Fruit fly (Drosophila melanogaster) whole organism, embryonic: ENCODE measurements around the gene CG34461.

Source experiments
- BEAF-32 ChIP-seq: fragments of 200-800 bp; sonication (Bioruptor generic); optimal IDR thresholded peaks from 3 replicates; lab custom pipeline; 2017; ENCODE audit warnings: missing biosample characterization, missing genetic modification characterization, mild to moderate bottlenecking, moderate library complexity, missing genetic modification reagents
- CG10147 ChIP-seq: fragments of 200-800 bp; sonication (Bioruptor generic); optimal IDR thresholded peaks from 2 replicates; lab custom pipeline; 2019; ENCODE audit warnings: missing biosample characterization, mild to moderate bottlenecking, missing genetic modification characterization, moderate library complexity
- CG10209 ChIP-seq: fragments of 200-800 bp; sonication (Bioruptor generic); optimal IDR thresholded peaks from 3 replicates; lab custom pipeline; 2017; ENCODE audit warnings: missing biosample characterization, mild to moderate bottlenecking, missing genetic modification characterization, missing genetic modification reagents
- CG12104 ChIP-seq: fragments of 200-800 bp; sonication (Bioruptor generic); optimal IDR thresholded peaks from 3 replicates; lab custom pipeline; 2016; ENCODE audit warnings: missing biosample characterization, missing genetic modification characterization
- CG12769 ChIP-seq: fragments of 200-800 bp; sonication (Bioruptor generic); optimal IDR thresholded peaks from 2 replicates; lab custom pipeline; 2019; ENCODE audit warnings: missing biosample characterization, mild to moderate bottlenecking, missing genetic modification characterization, moderate library complexity
- CG12942 ChIP-seq: fragments of 200-800 bp; sonication (Bioruptor generic); optimal IDR thresholded peaks from 3 replicates; lab custom pipeline; 2016; ENCODE audit warnings: missing biosample characterization, missing genetic modification characterization
- CG13624 ChIP-seq: fragments of 200-800 bp; sonication (Bioruptor generic); optimal IDR thresholded peaks from 2 replicates; lab custom pipeline; 2016; ENCODE audit warnings: missing biosample characterization, missing genetic modification characterization
- CG14050 ChIP-seq: fragments of 200-800 bp; sonication (Bioruptor generic); IDR thresholded peaks from 3 replicates; pipeline ENCODE4 v1.3.6; 2022; ENCODE audit warnings: missing biosample characterization, missing genetic modification characterization
- CG14441 ChIP-seq: fragments of 200-800 bp; sonication (Bioruptor generic); IDR thresholded peaks from 2 replicates; pipeline ENCODE4 v1.3.6; 2022; ENCODE audit warnings: missing biosample characterization, missing genetic modification characterization
- CG15696 ChIP-seq: fragments of 200-800 bp; sonication (Bioruptor generic); optimal IDR thresholded peaks from 2 replicates; lab custom pipeline; 2019; ENCODE audit warnings: missing biosample characterization, mild to moderate bottlenecking, missing genetic modification characterization, moderate library complexity
- CG16813 ChIP-seq: fragments of 200-800 bp; sonication (Bioruptor generic); IDR thresholded peaks from 3 replicates; pipeline ENCODE4 v1.3.6; 2022; ENCODE audit warnings: missing biosample characterization, missing genetic modification characterization; ENCODE audit not compliant: partially characterized antibody
- CG16815 ChIP-seq: fragments of 200-800 bp; sonication (Bioruptor generic); optimal IDR thresholded peaks from 3 replicates; lab custom pipeline; 2017; ENCODE audit warnings: missing biosample characterization, mild to moderate bottlenecking, missing genetic modification characterization
- CG16863 ChIP-seq: fragments of 200-800 bp; sonication (Bioruptor generic); optimal IDR thresholded peaks from 3 replicates; lab custom pipeline; 2016; ENCODE audit warnings: missing biosample characterization, missing genetic modification characterization
- CG17328 ChIP-seq: fragments of 200-800 bp; sonication (Bioruptor generic); IDR thresholded peaks from 2 replicates; pipeline ENCODE4 v1.3.6; 2022; ENCODE audit warnings: missing biosample characterization, missing genetic modification characterization
- CG17829 ChIP-seq: fragments of 200-800 bp; optimal IDR thresholded peaks from 2 replicates; lab custom pipeline; 2019; ENCODE audit warnings: missing biosample characterization, mild to moderate bottlenecking, missing genetic modification characterization, moderate library complexity
- CG2712 ChIP-seq: fragments of 200-800 bp; optimal IDR thresholded peaks from 3 replicates; lab custom pipeline; 2019; ENCODE audit warnings: missing biosample characterization, mild to moderate bottlenecking, missing genetic modification characterization, moderate library complexity
- CG31224 ChIP-seq: fragments of 200-800 bp; sonication (Bioruptor generic); IDR thresholded peaks from 2 replicates; pipeline ENCODE4 v1.3.6; 2022; ENCODE audit warnings: missing biosample characterization, missing genetic modification characterization
- CG6791 ChIP-seq: fragments of 200-800 bp; sonication (Bioruptor generic); IDR thresholded peaks from 3 replicates; pipeline ENCODE4 v1.3.6; 2022; ENCODE audit warnings: missing biosample characterization, missing genetic modification characterization; ENCODE audit not compliant: partially characterized antibody
- CG7839 ChIP-seq: fragments of 200-800 bp; sonication (Bioruptor generic); optimal IDR thresholded peaks from 3 replicates; lab custom pipeline; 2018; ENCODE audit warnings: missing biosample characterization, mild to moderate bottlenecking, missing genetic modification characterization, moderate library complexity
- CG8765 ChIP-seq: fragments of 200-800 bp; sonication (Bioruptor generic); IDR thresholded peaks from 2 replicates; pipeline ENCODE4 v1.3.6; 2022; ENCODE audit warnings: missing biosample characterization, missing genetic modification characterization
- CG9797 ChIP-seq: fragments of 200-800 bp; sonication (Bioruptor generic); optimal IDR thresholded peaks from 3 replicates; lab custom pipeline; 2018; ENCODE audit warnings: missing biosample characterization, mild to moderate bottlenecking, missing genetic modification characterization
- CG9817 ChIP-seq: fragments of 200-800 bp; sonication (Bioruptor generic); optimal IDR thresholded peaks from 2 replicates; lab custom pipeline; 2018; ENCODE audit warnings: missing biosample characterization, mild to moderate bottlenecking, missing genetic modification characterization, moderate library complexity
- Dp ChIP-seq: fragments of 200-800 bp; sonication (Bioruptor generic); optimal IDR thresholded peaks from 2 replicates; lab custom pipeline; 2018; ENCODE audit warnings: missing biosample characterization, mild to moderate bottlenecking, missing genetic modification characterization, moderate library complexity
- Dref ChIP-seq: fragments of 200-800 bp; sonication (Bioruptor generic); IDR thresholded peaks from 2 replicates; pipeline ENCODE4 v1.3.6; 2022; ENCODE audit warnings: missing biosample characterization, missing genetic modification characterization
- E2f1 ChIP-seq: fragments of 200-800 bp; sonication (Bioruptor generic); IDR thresholded peaks from 2 replicates; pipeline ENCODE4 v1.3.6; 2022; ENCODE audit warnings: missing biosample characterization, missing genetic modification characterization
- H15 ChIP-seq: fragments of 200-800 bp; sonication (Bioruptor generic); IDR thresholded peaks from 3 replicates; pipeline ENCODE4 v1.3.6; 2022; ENCODE audit warnings: missing biosample characterization, missing genetic modification characterization
- HLH54F ChIP-seq: fragments of 200-800 bp; sonication (Bioruptor generic); optimal IDR thresholded peaks from 3 replicates; lab custom pipeline; 2016; ENCODE audit warnings: missing biosample characterization, missing genetic modification characterization
- Myb ChIP-seq: fragments of 200-800 bp; sonication (Bioruptor generic); optimal IDR thresholded peaks from 2 replicates; lab custom pipeline; 2016; ENCODE audit warnings: missing biosample characterization, missing genetic modification characterization
- Rx ChIP-seq: fragments of 200-800 bp; sonication (Bioruptor generic); IDR thresholded peaks from 2 replicates; pipeline ENCODE4 v1.3.6; 2022; ENCODE audit warnings: missing biosample characterization, missing genetic modification characterization
- Sin3A ChIP-seq: fragments of >200 bp; optimal IDR thresholded peaks from 2 replicates; lab custom pipeline; 2018
- Sry-δ ChIP-seq: fragments of 200-800 bp; sonication (Bioruptor generic); optimal IDR thresholded peaks from 2 replicates; lab custom pipeline; 2016; ENCODE audit warnings: missing biosample characterization, missing genetic modification characterization
- Xbp1 ChIP-seq: fragments of 200-800 bp; sonication (Bioruptor generic); optimal IDR thresholded peaks from 3 replicates; lab custom pipeline; 2016; ENCODE audit warnings: missing biosample characterization, mild to moderate bottlenecking, missing genetic modification characterization
- az2 ChIP-seq: fragments of 200-800 bp; sonication (Bioruptor generic); optimal IDR thresholded peaks from 3 replicates; lab custom pipeline; 2016; ENCODE audit warnings: missing biosample characterization, missing genetic modification characterization
- bbx ChIP-seq: fragments of 200-800 bp; sonication (Bioruptor generic); IDR thresholded peaks from 2 replicates; pipeline ENCODE4 v1.3.6; 2022; ENCODE audit warnings: missing biosample characterization, missing genetic modification characterization; ENCODE audit not compliant: partially characterized antibody
- cato ChIP-seq: fragments of 200-800 bp; sonication (Bioruptor generic); optimal IDR thresholded peaks from 2 replicates; lab custom pipeline; 2016; ENCODE audit warnings: missing biosample characterization, missing genetic modification characterization, borderline replicate concordance
- dysf ChIP-seq: fragments of 200-800 bp; sonication (Bioruptor generic); IDR thresholded peaks from 3 replicates; pipeline ENCODE4 v1.3.6; 2022; ENCODE audit warnings: missing biosample characterization, missing genetic modification characterization
- ewg ChIP-seq: fragments of 200-800 bp; sonication (Bioruptor generic); optimal IDR thresholded peaks from 3 replicates; lab custom pipeline; 2017; ENCODE audit warnings: mild to moderate bottlenecking, missing biosample characterization, missing genetic modification reagents, missing genetic modification characterization
- gsb-n ChIP-seq: fragments of 200-800 bp; sonication (Bioruptor generic); optimal IDR thresholded peaks from 3 replicates; lab custom pipeline; 2018; ENCODE audit warnings: missing biosample characterization, mild to moderate bottlenecking, missing genetic modification characterization
- her ChIP-seq: fragments of 200-800 bp; sonication (Bioruptor generic); optimal IDR thresholded peaks from 2 replicates; lab custom pipeline; 2016; ENCODE audit warnings: missing biosample characterization, missing genetic modification characterization
- jing ChIP-seq: fragments of 200-800 bp; sonication (Bioruptor generic); optimal IDR thresholded peaks from 2 replicates; lab custom pipeline; 2018; ENCODE audit warnings: missing biosample characterization, mild to moderate bottlenecking, missing genetic modification characterization
- kah ChIP-seq: fragments of 200-800 bp; sonication (Bioruptor generic); optimal IDR thresholded peaks from 2 replicates; lab custom pipeline; 2018; ENCODE audit warnings: missing biosample characterization, mild to moderate bottlenecking, missing genetic modification characterization
- pan ChIP-seq, 4 experiments: fragments of >200 bp in 3 of 4; fragments of 200-800 bp in 1 of 4; sonication (Bioruptor generic) in 1 of 4; optimal IDR thresholded peaks in 3 of 4; IDR thresholded peaks in 1 of 4; 2 replicates each; pipeline versions ENCODE4 v1.3.6 to Lab custom; 2017 to 2022; ENCODE audit warnings: missing biosample characterization in 2 of 4, missing genetic modification characterization in 2 of 4, mixed read lengths in 1 of 4
- ro ChIP-seq: fragments of 200-800 bp; sonication (Bioruptor generic); IDR thresholded peaks from 2 replicates; pipeline ENCODE4 v1.3.6; 2022; ENCODE audit warnings: missing biosample characterization, missing genetic modification characterization
- slbo ChIP-seq: fragments of 200-800 bp; sonication (Bioruptor generic); IDR thresholded peaks from 2 replicates; pipeline ENCODE4 v1.3.6; 2022; ENCODE audit warnings: missing biosample characterization, missing genetic modification characterization
- trem ChIP-seq: fragments of 200-800 bp; optimal IDR thresholded peaks from 3 replicates; lab custom pipeline; 2019; ENCODE audit warnings: missing biosample characterization, mild to moderate bottlenecking, missing genetic modification characterization, moderate library complexity
- vfl ChIP-seq: fragments of 200-800 bp; sonication (Bioruptor generic); optimal IDR thresholded peaks from 2 replicates; lab custom pipeline; 2016; ENCODE audit warnings: missing biosample characterization, missing genetic modification characterization
- zf30C ChIP-seq: fragments of 200-800 bp; sonication (Bioruptor generic); optimal IDR thresholded peaks from 3 replicates; lab custom pipeline; 2018; ENCODE audit warnings: missing biosample characterization, mild to moderate bottlenecking, missing genetic modification characterization

Gene CG34461

dm6 chr3L:8346100-8346980, 20.7 kb downstream of the CG34461 start, which contains the start of the genes CG7182 and GAPcenA (continued):
- TF ChIP-seq Rx (GFP tag; lab: Robert Waterston, UW) (0 out of 2 replicates have a peak, but pooled peaks have one; percentile 14), slbo (GFP tag; lab: Robert Waterston, UW) (peak; percentile 70), CG31224 (GFP tag; lab: Robert Waterston, UW) (peak; percentile 34; the same call in 1 of the 2 replicates), kah (no peak), zf30C (no peak), Sry-δ (peak; percentile 86), dysf (GFP tag; lab: Robert Waterston, UW) (no peak), CG16815 (GFP tag; lab: Kevin White, UChicago) (peak; percentile 35), trem (tag; lab: Kevin White, UChicago) (peak; percentile 84), CG10147 (GFP tag; lab: Kevin White, UChicago) (peak; percentile 68), CG16863 (GFP tag; lab: Kevin White, UChicago) (no peak), Dp (GFP tag; lab: Kevin White, UChicago) (peak; percentile 42), az2 (GFP tag; lab: Kevin White, UChicago) (peak; percentile 51), ewg (peak; percentile 43), cato (GFP tag; lab: Kevin White, UChicago) (peak; percentile 27), CG13624 (peak; percentile 19), CG15696 (tag; lab: Kevin White, UChicago) (peak; percentile 69), CG2712 (peak; percentile 82), CG9817 (tag; lab: Kevin White, UChicago) (peak; percentile 68), Dref (GFP tag; lab: Robert Waterston, UW) (peak; percentile 67), gsb-n (peak; percentile 66), CG9797 (peak; percentile 21), Xbp1 (GFP tag; lab: Kevin White, UChicago) (peak; percentile 70), Myb (peak; percentile 22), CG8765 (GFP tag; lab: Robert Waterston, UW) (no peak), bbx (peak; percentile 38; the same call in 1 of the 2 replicates), ro (GFP tag; lab: Robert Waterston, UW) (no peak), CG14050 (GFP tag; lab: Robert Waterston, UW) (peak; percentile 42; the same call in 1 of the 3 replicates), CG17328 (GFP tag; lab: Robert Waterston, UW) (no peak), CG7839 (tag; lab: Kevin White, UChicago) (peak; percentile 74), CG10209 (GFP tag; lab: Kevin White, UChicago) (peak; percentile 69), CG17829 (tag; lab: Kevin White, UChicago) (peak; percentile 83), her (GFP tag; lab: Kevin White, UChicago) (peak; percentile 2), HLH54F (GFP tag; lab: Kevin White, UChicago) (peak; percentile 36), BEAF-32 (GFP tag; lab: Kevin White, UChicago) (peak; percentile 72), vfl (peak; percentile 25), CG12769 (tag; lab: Kevin White, UChicago) (no peak), CG6791 (peak; percentile 58; the same call in 1 of the 3 replicates), CG14441 (GFP tag; lab: Robert Waterston, UW) (no peak; the same call in 1 of the 2 replicates), H15 (GFP tag; lab: Robert Waterston, UW) (0 out of 3 replicates have a peak, but pooled peaks have one; percentile 27), CG16813 (peak; percentile 55; the same call in 2 of the 3 replicates), Sin3A (lab: Kevin White, UChicago) (no peak), CG12942 (peak; percentile 50), E2f1 (GFP tag; lab: Robert Waterston, UW) (peak; percentile 63), jing (GFP tag; lab: Kevin White, UChicago) (no peak), CG12104 (GFP tag; lab: Kevin White, UChicago) (peak; percentile 77), pan (optimal IDR thresholded peaks at IDR 0.05; lab: Kevin White, UChicago) (no peak), pan (GFP tag; optimal IDR thresholded peaks at IDR 0.05 in 1 of 2, IDR thresholded peaks at IDR 0.05 in 1 of 2) (peak in 1 of 2 experiments; percentile 45)
